Worm (Caenorhabditis elegans): Measurements from ENCODE around the gene amx-1.

DNA sequence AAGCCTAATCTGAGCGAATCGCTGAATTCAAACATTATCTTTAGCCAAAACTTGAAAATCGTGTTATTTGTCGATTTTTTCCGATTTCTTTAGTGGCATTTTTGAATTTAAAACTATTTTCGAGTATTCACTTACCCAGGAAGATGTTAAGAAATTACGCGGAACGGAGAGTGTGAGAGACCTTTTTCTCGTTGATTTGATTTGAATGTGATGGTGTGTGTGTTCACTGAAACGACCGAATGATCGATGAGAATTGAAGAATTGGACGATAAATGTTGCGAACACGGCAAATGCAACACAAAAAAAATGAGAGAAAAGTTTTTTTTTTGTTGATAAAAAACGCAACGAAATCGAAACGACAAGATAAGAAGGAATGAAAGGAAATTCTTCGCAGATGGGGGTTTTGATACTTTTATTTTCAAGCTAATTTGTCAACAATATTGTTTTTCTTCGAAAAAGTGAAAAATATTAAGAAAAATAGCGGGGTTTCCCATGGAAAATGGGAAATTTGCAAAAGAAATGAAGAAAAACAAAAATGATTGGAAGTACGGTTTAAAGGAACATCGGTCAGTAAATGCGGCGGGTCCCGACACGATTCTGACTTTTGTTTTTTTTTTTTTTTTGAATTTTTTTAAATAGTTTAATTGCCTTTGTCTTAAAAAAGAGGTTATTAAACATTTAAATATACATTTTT lies 21.8 kb upstream of the amx-1 start, which contains the start of gene mtm-3:
- no peak for TF ChIP-seq ceh-36 (tag; optimal IDR thresholded peaks at IDR 0.05)
- no peak for TF ChIP-seq ama-1 (optimal IDR thresholded peaks at IDR 0.05)
- TF ChIP-seq tbx-37 (GFP tag; conservative IDR thresholded peaks at IDR 0.05) = no peak
- no peak for TF ChIP-seq B0310.2 (tag; optimal IDR thresholded peaks at IDR 0.05)
- no peak for TF ChIP-seq pes-1 (GFP tag; IDR thresholded peaks at IDR 0.05)
- TF ChIP-seq flt-1 (GFP tag; IDR thresholded peaks at IDR 0.05) = no peak
- TF ChIP-seq ceh-13 (GFP tag; optimal IDR thresholded peaks at IDR 0.05) = no peak
- no peak for TF ChIP-seq hmg-4 (GFP tag; optimal IDR thresholded peaks at IDR 0.05)
- TF ChIP-seq ets-7 (tag; optimal IDR thresholded peaks at IDR 0.05) = no peak
- TF ChIP-seq tbx-11 (GFP tag; IDR thresholded peaks at IDR 0.05) = no peak
- TF ChIP-seq F13C5.2 (tag; optimal IDR thresholded peaks at IDR 0.05) = no peak
- no peak for TF ChIP-seq hmbx-1 (tag; optimal IDR thresholded peaks at IDR 0.05)

All from whole organism, early embryonic.